Fruit fly (Drosophila melanogaster): ENCODE results near the gene CG9853.

dm6 chr3R:4401977-4402589 is at the start of gene CG9853:
- no peak for TF ChIP-seq CG4820 (GFP tag; optimal IDR thresholded peaks at IDR 0.05)
- no peak for TF ChIP-seq CG11696 (GFP tag; IDR thresholded peaks at IDR 0.05)
- no peak for TF ChIP-seq jumu (GFP tag; optimal IDR thresholded peaks at IDR 0.05)

All from whole organism, embryonic.